Fruit fly (Drosophila melanogaster) whole organism, adult: ENCODE measurements around the gene TpnC25D.
A peak's percentile ranks its signal among the peaks of the same experiment; 100 is the strongest.

ENCODE experiments used
- CG11617 ChIP-seq: fragments of 200-800 bp; sonication (Bioruptor generic); optimal IDR thresholded peaks from 2 replicates; lab custom pipeline; 2017; ENCODE audit warnings: mild to moderate bottlenecking, missing biosample characterization, missing genetic modification reagents, missing genetic modification characterization
- CG12768 ChIP-seq: fragments of 200-800 bp; sonication (Bioruptor generic); optimal IDR thresholded peaks from 2 replicates; lab custom pipeline; 2017; ENCODE audit warnings: missing biosample characterization, missing genetic modification characterization, mild to moderate bottlenecking, moderate library complexity, missing genetic modification reagents
- CG14711 ChIP-seq: fragments of 200-800 bp; sonication (Bioruptor generic); optimal IDR thresholded peaks from 2 replicates; lab custom pipeline; 2018; ENCODE audit warnings: missing biosample characterization, mild to moderate bottlenecking, missing genetic modification characterization, moderate library complexity
- CG1620 ChIP-seq: fragments of 200-800 bp; sonication (Bioruptor generic); optimal IDR thresholded peaks from 2 replicates; lab custom pipeline; 2016; ENCODE audit warnings: missing biosample characterization, missing genetic modification characterization
- CG33017 ChIP-seq: fragments of 200-800 bp; sonication (Bioruptor generic); optimal IDR thresholded peaks from 2 replicates; lab custom pipeline; 2018; ENCODE audit warnings: missing biosample characterization, mild to moderate bottlenecking, missing genetic modification characterization, moderate library complexity
- CG5204 ChIP-seq: fragments of 200-800 bp; sonication (Bioruptor generic); optimal IDR thresholded peaks from 2 replicates; lab custom pipeline; 2016; ENCODE audit warnings: missing biosample characterization, missing genetic modification characterization
- CG7045 ChIP-seq: fragments of 200-800 bp; sonication (Bioruptor generic); optimal IDR thresholded peaks from 2 replicates; lab custom pipeline; 2017; ENCODE audit warnings: missing biosample characterization, mild to moderate bottlenecking, missing genetic modification characterization
- CG7101 ChIP-seq: fragments of 200-800 bp; sonication (Bioruptor generic); optimal IDR thresholded peaks from 2 replicates; lab custom pipeline; 2018; ENCODE audit warnings: missing biosample characterization, mild to moderate bottlenecking, missing genetic modification characterization, moderate library complexity
- Clk ChIP-seq: fragments of 200-800 bp; sonication (Bioruptor generic); optimal IDR thresholded peaks from 2 replicates; lab custom pipeline; 2017; ENCODE audit warnings: missing biosample characterization, missing genetic modification characterization
- Crg-1 ChIP-seq: fragments of 200-800 bp; sonication (Bioruptor generic); optimal IDR thresholded peaks from 2 replicates; lab custom pipeline; 2016; ENCODE audit warnings: missing biosample characterization, missing genetic modification characterization
- Hr96 ChIP-seq: fragments of 200-800 bp; sonication (Bioruptor generic); optimal IDR thresholded peaks from 2 replicates; lab custom pipeline; 2016; ENCODE audit warnings: missing biosample characterization, missing genetic modification characterization
- Mnt ChIP-seq: fragments of 200-800 bp; sonication (Bioruptor generic); optimal IDR thresholded peaks from 2 replicates; lab custom pipeline; 2016; ENCODE audit warnings: missing biosample characterization, mild to moderate bottlenecking, missing genetic modification characterization
- bab1 ChIP-seq: fragments of 200-800 bp; sonication (Bioruptor generic); optimal IDR thresholded peaks from 3 replicates; lab custom pipeline; 2019; ENCODE audit warnings: missing biosample characterization, mild to moderate bottlenecking, missing genetic modification characterization, moderate library complexity
- cic ChIP-seq: fragments of 200-800 bp; sonication (Bioruptor generic); optimal IDR thresholded peaks from 2 replicates; lab custom pipeline; 2017; ENCODE audit warnings: missing biosample characterization, mild to moderate bottlenecking, missing genetic modification characterization, moderate library complexity
- cnc ChIP-seq, 2 experiments: fragments of >200 bp; optimal IDR thresholded peaks; 2 replicates each; lab custom pipeline; 2017
- kay ChIP-seq: fragments of 200-800 bp; sonication (Bioruptor generic); peaks from one replicate; lab custom pipeline; 2016; ENCODE audit warnings: missing biosample characterization, missing genetic modification characterization, borderline replicate concordance
- ovo ChIP-seq: fragments of 200-800 bp; sonication (Bioruptor generic); optimal IDR thresholded peaks from 2 replicates; lab custom pipeline; 2016; ENCODE audit warnings: missing biosample characterization, missing genetic modification characterization
- pad ChIP-seq: fragments of 200-800 bp; sonication (Bioruptor generic); optimal IDR thresholded peaks from 3 replicates; lab custom pipeline; 2017; ENCODE audit warnings: missing biosample characterization, missing genetic modification characterization, mild to moderate bottlenecking, moderate library complexity, missing genetic modification reagents
- tj ChIP-seq: fragments of 200-800 bp; sonication (Bioruptor generic); optimal IDR thresholded peaks from 3 replicates; lab custom pipeline; 2017; ENCODE audit warnings: missing biosample characterization, mild to moderate bottlenecking, missing genetic modification characterization, moderate library complexity
- toe ChIP-seq: fragments of 200-800 bp; sonication (Bioruptor generic); optimal IDR thresholded peaks from 2 replicates; lab custom pipeline; 2016; ENCODE audit warnings: missing biosample characterization, missing genetic modification characterization

The TpnC25D gene

dm6 chr2L:5230772-5231171, 14.3 kb downstream of the TpnC25D start:
- TF ChIP-seq Crg-1 (GFP tag; lab: Kevin White, UChicago) (no peak), cnc (optimal IDR thresholded peaks at IDR 0.05; lab: Kevin White, UChicago) (peak in 1 of 2 experiments; percentile 12)

- TF ChIP-seq toe (no peak), pad (GFP tag; lab: Kevin White, UChicago) (no peak), Hr96 (no peak), Clk (no peak), CG14711 (tag; lab: Kevin White, UChicago) (no peak)
Measured at dm6 chr2L:5231437-5231836, 14.9 kb downstream of the TpnC25D start.

dm6 chr2L:5232175-5232574, 15.7 kb downstream of the TpnC25D start:
- TF ChIP-seq bab1 (no peak), ovo (no peak), kay (GFP tag; lab: Kevin White, UChicago) (no peak), CG1620 (no peak), CG5204 (no peak), CG12768 (GFP tag; lab: Kevin White, UChicago) (no peak), toe (no peak), CG33017 (tag; lab: Kevin White, UChicago) (no peak)

dm6 chr2L:5232967-5233909, 16.7 kb downstream of the TpnC25D start:
- TF ChIP-seq CG14711 (tag; lab: Kevin White, UChicago) (no peak), CG7045 (GFP tag; lab: Kevin White, UChicago) (no peak), Hr96 (no peak), ovo (no peak), CG5204 (no peak), CG7101 (tag; lab: Kevin White, UChicago) (no peak), cic (GFP tag; lab: Kevin White, UChicago) (peak; percentile 87), Mnt (peak; percentile 64), CG33017 (tag; lab: Kevin White, UChicago) (peak; percentile 28), cnc (optimal IDR thresholded peaks at IDR 0.05; lab: Kevin White, UChicago) (no peak), toe (no peak), Crg-1 (GFP tag; lab: Kevin White, UChicago) (peak; percentile 2), pad (GFP tag; lab: Kevin White, UChicago) (no peak), Clk (peak; percentile 33), CG11617 (no peak), bab1 (no peak), CG12768 (GFP tag; lab: Kevin White, UChicago) (peak; percentile 32), kay (GFP tag; lab: Kevin White, UChicago) (peak; percentile 84), CG1620 (no peak), tj (GFP tag; lab: Kevin White, UChicago) (peak; percentile 96)

- no peak for TF ChIP-seq CG12768 (GFP tag; lab: Kevin White, UChicago)
- no peak for TF ChIP-seq cnc (optimal IDR thresholded peaks at IDR 0.05; lab: Kevin White, UChicago)
- no peak for TF ChIP-seq tj (GFP tag; lab: Kevin White, UChicago)
- no peak for TF ChIP-seq CG14711 (tag; lab: Kevin White, UChicago)
- TF ChIP-seq cic (GFP tag; lab: Kevin White, UChicago): no peak
- TF ChIP-seq CG33017 (tag; lab: Kevin White, UChicago): no peak
- TF ChIP-seq Mnt: no peak
- TF ChIP-seq ovo: no peak
- TF ChIP-seq kay (GFP tag; lab: Kevin White, UChicago): no peak
- TF ChIP-seq Crg-1 (GFP tag; lab: Kevin White, UChicago): no peak
- TF ChIP-seq toe: no peak
- no peak for TF ChIP-seq Hr96
- no peak for TF ChIP-seq CG5204
- TF ChIP-seq CG7045 (GFP tag; lab: Kevin White, UChicago): no peak
Measured at dm6 chr2L:5234714-5235298, 18.3 kb downstream of the TpnC25D start.

dm6 chr2L:5236346-5236809, 19.9 kb downstream of the TpnC25D start:
- TF ChIP-seq Clk (no peak), CG5204 (no peak), CG33017 (tag; lab: Kevin White, UChicago) (no peak), pad (GFP tag; lab: Kevin White, UChicago) (no peak)

dm6 chr2L:5237175-5237753, 20.8 kb downstream of the TpnC25D start:
- no peak for TF ChIP-seq CG14711 (tag; lab: Kevin White, UChicago)
- TF ChIP-seq CG7101 (tag; lab: Kevin White, UChicago): peak; percentile 20
- no peak for TF ChIP-seq pad (GFP tag; lab: Kevin White, UChicago)
- TF ChIP-seq ovo: no peak
- peak; percentile 31 for TF ChIP-seq Mnt
- TF ChIP-seq tj (GFP tag; lab: Kevin White, UChicago): peak; percentile 92
- TF ChIP-seq CG33017 (tag; lab: Kevin White, UChicago): peak; percentile 8
- TF ChIP-seq Hr96: no peak
- no peak for TF ChIP-seq kay (GFP tag; lab: Kevin White, UChicago)
- TF ChIP-seq CG7045 (GFP tag; lab: Kevin White, UChicago): no peak
